Worm (Caenorhabditis elegans) whole organism, L2 larva: ENCODE measurements around the gene T26C12.1.

Source experiments
- C34F6.9 ChIP-seq: fragments of 150-350 bp; optimal IDR thresholded peaks from 2 replicates; lab custom pipeline; 2014; ENCODE audit warnings: missing biosample characterization, missing genetic modification characterization
- F13H6.1 ChIP-seq: sonication (generic microtip); optimal IDR thresholded peaks from 2 replicates; lab custom pipeline; 2016; ENCODE audit warnings: missing genetic modification characterization, missing compliant biosample characterization
- R02D3.7 ChIP-seq: fragments of 150-350 bp; optimal IDR thresholded peaks from 2 replicates; lab custom pipeline; 2014; ENCODE audit warnings: missing biosample characterization, missing genetic modification characterization
- Y55F3AM.14 ChIP-seq: fragments of 200-800 bp; sonication (Bioruptor generic); optimal IDR thresholded peaks from 2 replicates; lab custom pipeline; 2018; ENCODE audit warnings: mild to moderate bottlenecking, missing genetic modification characterization, missing compliant biosample characterization
- ZK546.5 ChIP-seq: sonication (generic microtip); optimal IDR thresholded peaks from 2 replicates; lab custom pipeline; 2017; ENCODE audit warnings: missing biosample characterization, missing genetic modification characterization
- alr-1 ChIP-seq: fragments of 150-350 bp; optimal IDR thresholded peaks from 2 replicates; lab custom pipeline; 2014; ENCODE audit warnings: missing biosample characterization, missing genetic modification characterization
- aly-2 ChIP-seq: fragments of 150-350 bp; optimal IDR thresholded peaks from 2 replicates; lab custom pipeline; 2014; ENCODE audit warnings: missing biosample characterization, missing genetic modification characterization
- ama-1 ChIP-seq: fragments of 150-350 bp; optimal IDR thresholded peaks from 2 replicates; lab custom pipeline; 2018; ENCODE audit warnings: inconsistent platforms
- blmp-1 ChIP-seq: sonication (generic microtip); optimal IDR thresholded peaks from 2 replicates; lab custom pipeline; 2017; ENCODE audit warnings: missing genetic modification characterization, mild to moderate bottlenecking, missing compliant biosample characterization, antibody characterized with exemption, moderate library complexity; ENCODE audit not compliant: insufficient read depth
- ceh-16 ChIP-seq: fragments of 150-350 bp; optimal IDR thresholded peaks from 2 replicates; lab custom pipeline; 2014; ENCODE audit warnings: missing biosample characterization, missing genetic modification characterization
- ceh-82 ChIP-seq: fragments of 150-350 bp; optimal IDR thresholded peaks from 2 replicates; lab custom pipeline; 2014; ENCODE audit warnings: missing biosample characterization, missing genetic modification characterization
- crh-2 ChIP-seq: sonication (generic microtip); optimal IDR thresholded peaks from 2 replicates; lab custom pipeline; 2017; ENCODE audit warnings: missing biosample characterization, missing genetic modification characterization
- dmd-4 ChIP-seq: sonication (generic microtip); optimal IDR thresholded peaks from 2 replicates; lab custom pipeline; 2017; ENCODE audit warnings: missing biosample characterization, missing genetic modification characterization
- egl-27 ChIP-seq: sonication (generic microtip); optimal IDR thresholded peaks from 3 replicates; lab custom pipeline; 2017; ENCODE audit warnings: missing biosample characterization, missing genetic modification reagents, missing genetic modification characterization
- elt-1 ChIP-seq: fragments of 150-350 bp; optimal IDR thresholded peaks from 2 replicates; lab custom pipeline; 2014; ENCODE audit warnings: missing biosample characterization, missing genetic modification characterization
- elt-3 ChIP-seq: sonication (generic microtip); optimal IDR thresholded peaks from 2 replicates; lab custom pipeline; 2017; ENCODE audit warnings: missing biosample characterization, missing genetic modification characterization
- fos-1 ChIP-seq: fragments of 150-350 bp; optimal IDR thresholded peaks from 2 replicates; lab custom pipeline; 2014; ENCODE audit warnings: missing biosample characterization, missing genetic modification characterization
- gmeb-1 ChIP-seq: fragments of 150-350 bp; optimal IDR thresholded peaks from 2 replicates; lab custom pipeline; 2014; ENCODE audit warnings: missing biosample characterization, missing genetic modification characterization
- lin-11 ChIP-seq: fragments of 150-350 bp; sonication (generic microtip); optimal IDR thresholded peaks from 2 replicates; lab custom pipeline; 2014; ENCODE audit warnings: missing biosample characterization, missing genetic modification characterization, inconsistent platforms, mixed read lengths
- lin-13 ChIP-seq: fragments of 150-350 bp; optimal IDR thresholded peaks from 2 replicates; lab custom pipeline; 2014; ENCODE audit warnings: missing biosample characterization, missing genetic modification reagents, missing genetic modification characterization
- lin-39 ChIP-seq: fragments of 150-350 bp; optimal IDR thresholded peaks from 2 replicates; lab custom pipeline; 2014; ENCODE audit warnings: missing biosample characterization, missing genetic modification reagents, missing genetic modification characterization
- lsy-2 ChIP-seq, 2 experiments: fragments of 150-350 bp in 1 of 2; sonication (generic microtip) in 1 of 2; optimal IDR thresholded peaks; 2 replicates each; lab custom pipeline; 2014 to 2017; ENCODE audit warnings: missing biosample characterization in 2 of 2, missing genetic modification characterization in 2 of 2
- mab-5 ChIP-seq: fragments of 150-350 bp; optimal IDR thresholded peaks from 2 replicates; lab custom pipeline; 2014; ENCODE audit warnings: missing biosample characterization, missing genetic modification characterization
- mbf-1 ChIP-seq: sonication (generic microtip); optimal IDR thresholded peaks from 2 replicates; lab custom pipeline; 2017; ENCODE audit warnings: missing biosample characterization, missing genetic modification characterization
- mdl-1 ChIP-seq, 2 experiments: fragments of 150-350 bp in 1 of 2; sonication (generic microtip) in 1 of 2; optimal IDR thresholded peaks; 2 replicates each; lab custom pipeline; 2017; ENCODE audit warnings: missing biosample characterization in 2 of 2, missing genetic modification characterization in 2 of 2
- nhr-10 ChIP-seq: sonication (generic microtip); optimal IDR thresholded peaks from 2 replicates; lab custom pipeline; 2017; ENCODE audit warnings: missing biosample characterization, missing genetic modification characterization
- nhr-11 ChIP-seq: fragments of 150-350 bp; optimal IDR thresholded peaks from 2 replicates; lab custom pipeline; 2014; ENCODE audit warnings: missing biosample characterization, missing genetic modification characterization
- nhr-12 ChIP-seq: fragments of 150-350 bp; optimal IDR thresholded peaks from 2 replicates; lab custom pipeline; 2014; ENCODE audit warnings: missing biosample characterization, missing genetic modification characterization
- nhr-129 ChIP-seq: fragments of 150-350 bp; optimal IDR thresholded peaks from 2 replicates; lab custom pipeline; 2014; ENCODE audit warnings: missing biosample characterization, missing genetic modification characterization
- nhr-21 ChIP-seq: fragments of 150-350 bp; optimal IDR thresholded peaks from 2 replicates; lab custom pipeline; 2014; ENCODE audit warnings: missing biosample characterization, missing genetic modification characterization
- nhr-23 ChIP-seq: fragments of 150-350 bp; optimal IDR thresholded peaks from 2 replicates; lab custom pipeline; 2014; ENCODE audit warnings: missing biosample characterization, missing genetic modification reagents, missing genetic modification characterization
- nhr-237 ChIP-seq: fragments of 150-350 bp; optimal IDR thresholded peaks from 2 replicates; lab custom pipeline; 2014; ENCODE audit warnings: missing biosample characterization, missing genetic modification characterization
- nhr-25 ChIP-seq: fragments of 150-350 bp; sonication (generic microtip); optimal IDR thresholded peaks from 3 replicates; lab custom pipeline; 2014; ENCODE audit warnings: missing biosample characterization, missing genetic modification characterization
- nhr-6 ChIP-seq: fragments of 150-350 bp; optimal IDR thresholded peaks from 2 replicates; lab custom pipeline; 2014; ENCODE audit warnings: missing biosample characterization, missing genetic modification characterization
- nhr-77 ChIP-seq: fragments of 150-350 bp; optimal IDR thresholded peaks from 2 replicates; lab custom pipeline; 2014; ENCODE audit warnings: missing biosample characterization, missing genetic modification characterization
- peb-1 ChIP-seq: fragments of 150-350 bp; optimal IDR thresholded peaks from 2 replicates; lab custom pipeline; 2014; ENCODE audit warnings: missing biosample characterization, missing genetic modification characterization
- sem-4 ChIP-seq: fragments of 150-350 bp; optimal IDR thresholded peaks from 2 replicates; lab custom pipeline; 2014; ENCODE audit warnings: missing biosample characterization, missing genetic modification reagents, missing genetic modification characterization
- skn-1 ChIP-seq: sonication (generic microtip); optimal IDR thresholded peaks from 2 replicates; lab custom pipeline; 2017; ENCODE audit warnings: missing biosample characterization, missing genetic modification characterization
- sma-3 ChIP-seq: sonication (generic microtip); optimal IDR thresholded peaks from 2 replicates; lab custom pipeline; 2016; ENCODE audit warnings: missing genetic modification reagents, missing genetic modification characterization, missing compliant biosample characterization
- sma-9 ChIP-seq, 2 experiments: fragments of 150-350 bp in 1 of 2; sonication (generic microtip) in 1 of 2; optimal IDR thresholded peaks; 2 replicates each; lab custom pipeline; 2014 to 2016; ENCODE audit warnings: missing genetic modification characterization in 2 of 2, mild to moderate bottlenecking in 1 of 2, missing biosample characterization in 1 of 2, missing compliant biosample characterization in 1 of 2, missing genetic modification reagents in 1 of 2, moderate library complexity in 1 of 2
- snpc-4 ChIP-seq: fragments of 150-350 bp; optimal IDR thresholded peaks from 2 replicates; lab custom pipeline; 2014; ENCODE audit warnings: missing biosample characterization, missing genetic modification characterization
- unc-39 ChIP-seq: fragments of 150-350 bp; optimal IDR thresholded peaks from 2 replicates; lab custom pipeline; 2014; ENCODE audit warnings: missing biosample characterization, missing genetic modification characterization
- unc-55 ChIP-seq: fragments of 150-350 bp; sonication (generic microtip); optimal IDR thresholded peaks from 3 replicates; lab custom pipeline; 2014; ENCODE audit warnings: missing biosample characterization, missing genetic modification reagents, missing genetic modification characterization
- unc-62 ChIP-seq: fragments of 150-350 bp; optimal IDR thresholded peaks from 2 replicates; lab custom pipeline; 2014; ENCODE audit warnings: missing biosample characterization, missing genetic modification reagents, missing genetic modification characterization
- zag-1 ChIP-seq: fragments of 150-350 bp; optimal IDR thresholded peaks from 2 replicates; lab custom pipeline; 2014; ENCODE audit warnings: missing biosample characterization, missing genetic modification characterization
- ztf-1 ChIP-seq: fragments of 200-800 bp; sonication (Bioruptor generic); conservative IDR thresholded peaks from 2 replicates; pipeline ENCODE4 v1.3.6; 2022; ENCODE audit warnings: missing genetic modification characterization, missing compliant biosample characterization
- ztf-11 ChIP-seq: sonication (generic microtip); optimal IDR thresholded peaks from 2 replicates; lab custom pipeline; 2017; ENCODE audit warnings: missing biosample characterization, missing genetic modification characterization
- ztf-4 ChIP-seq: fragments of 150-350 bp; optimal IDR thresholded peaks from 2 replicates; lab custom pipeline; 2014; ENCODE audit warnings: missing biosample characterization, missing genetic modification characterization

The T26C12.1 gene

DNA sequence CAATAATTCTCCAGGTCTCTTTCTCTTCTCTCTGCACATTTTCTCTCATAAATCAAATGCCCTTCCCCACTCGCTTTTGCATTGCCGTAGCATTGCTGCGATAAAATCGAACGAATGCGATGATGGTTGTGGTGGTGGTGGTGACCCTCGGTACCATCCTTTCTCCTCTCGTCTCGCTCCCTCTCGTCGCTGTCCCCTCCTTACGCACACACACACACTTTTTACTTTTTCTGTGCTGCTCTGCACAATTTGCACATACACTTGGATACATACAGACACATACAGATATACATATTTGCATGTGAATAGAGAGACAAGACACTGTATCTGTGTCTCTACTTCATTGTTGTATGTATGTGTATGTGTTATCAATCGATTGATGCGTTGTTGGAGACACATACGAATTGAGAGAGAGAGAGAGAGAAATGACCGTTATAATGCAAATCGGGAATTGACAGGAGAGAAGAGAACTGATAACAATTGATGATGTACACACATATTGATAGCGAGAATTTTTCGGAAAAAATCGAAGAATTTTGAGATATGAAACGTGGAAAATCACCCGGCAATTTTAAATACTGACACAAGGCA, 31.1 kb upstream of the T26C12.1 start:
- TF ChIP-seq zag-1 (no peak), unc-62 (GFP tag; lab: Kevin White, UChicago) (no peak), C34F6.9 (peak; percentile 7), sma-9 (GFP tag; optimal IDR thresholded peaks at IDR 0.05; lab: Kevin White, UChicago) (peak; percentile 22), sma-9 (tag; optimal IDR thresholded peaks at IDR 0.05; lab: Kevin White, UChicago) (no peak), ceh-16 (tag; lab: Kevin White, UChicago) (peak; percentile 2), peb-1 (no peak), unc-55 (GFP tag; lab: Kevin White, UChicago) (no peak), F13H6.1 (tag; lab: Kevin White, UChicago) (peak; percentile 85), ztf-4 (tag; lab: Kevin White, UChicago) (no peak), nhr-25 (tag; lab: Kevin White, UChicago) (peak; percentile 25), crh-2 (peak; percentile 84), nhr-10 (tag; lab: Kevin White, UChicago) (no peak), nhr-21 (tag; lab: Kevin White, UChicago) (peak; percentile 41), nhr-11 (no peak), elt-1 (tag; lab: Kevin White, UChicago) (no peak), lin-39 (tag; lab: Kevin White, UChicago) (no peak), skn-1 (tag; lab: Kevin White, UChicago) (no peak), nhr-129 (tag; lab: Kevin White, UChicago) (peak; percentile 75), snpc-4 (no peak), dmd-4 (tag; lab: Kevin White, UChicago) (no peak), alr-1 (tag; lab: Kevin White, UChicago) (no peak), blmp-1 (tag; lab: Kevin White, UChicago) (peak; percentile 1), R02D3.7 (no peak), ztf-1 (GFP tag; lab: Robert Waterston, UW) (no peak), Y55F3AM.14 (GFP tag; lab: Kevin White, UChicago) (no peak), nhr-12 (tag; lab: Kevin White, UChicago) (no peak), lsy-2 (tag; optimal IDR thresholded peaks at IDR 0.05; lab: Kevin White, UChicago) (peak in 1 of 2 experiments; percentile 52), nhr-77 (no peak), elt-3 (tag; lab: Kevin White, UChicago) (no peak), sem-4 (no peak), mab-5 (tag; lab: Kevin White, UChicago) (peak; percentile 65), lin-13 (GFP tag; lab: Kevin White, UChicago) (peak; percentile 36), nhr-237 (tag; lab: Kevin White, UChicago) (no peak), gmeb-1 (tag; lab: Kevin White, UChicago) (peak; percentile 65), nhr-23 (tag; lab: Kevin White, UChicago) (no peak), ama-1 (lab: Kevin White, UChicago) (no peak), nhr-6 (no peak), lin-11 (no peak), mbf-1 (no peak), ceh-82 (no peak), fos-1 (tag; lab: Kevin White, UChicago) (peak; percentile 96), mdl-1 (tag; optimal IDR thresholded peaks at IDR 0.05; lab: Kevin White, UChicago) (no peak), aly-2 (no peak), ztf-11 (tag; lab: Kevin White, UChicago) (no peak), ZK546.5 (tag; lab: Kevin White, UChicago) (no peak), unc-39 (tag; lab: Kevin White, UChicago) (no peak), sma-3 (GFP tag; lab: Kevin White, UChicago) (peak; percentile 76), egl-27 (tag; lab: Kevin White, UChicago) (no peak)
